Fruit fly (Drosophila melanogaster) whole organism, embryonic: Measurements from ENCODE around the gene kirre.

Source experiments
- CG11085 ChIP-seq: fragments of 200-800 bp; sonication (Bioruptor generic); IDR thresholded peaks from 2 replicates; pipeline ENCODE4 v1.3.6; 2022; ENCODE audit warnings: missing biosample characterization, missing genetic modification characterization
- CG14014 ChIP-seq: fragments of 200-800 bp; sonication (Bioruptor generic); IDR thresholded peaks from 2 replicates; pipeline ENCODE4 v1.3.6; 2022; ENCODE audit warnings: missing biosample characterization, missing genetic modification characterization
- CG18262 ChIP-seq: fragments of 200-800 bp; optimal IDR thresholded peaks from 3 replicates; lab custom pipeline; 2019; ENCODE audit warnings: missing biosample characterization, mild to moderate bottlenecking, missing genetic modification characterization, moderate library complexity
- CG2120 ChIP-seq: fragments of 200-800 bp; sonication (Bioruptor generic); optimal IDR thresholded peaks from 3 replicates; lab custom pipeline; 2016; ENCODE audit warnings: missing biosample characterization, missing genetic modification characterization
- CG34224 ChIP-seq: fragments of 200-800 bp; sonication (Bioruptor generic); IDR thresholded peaks from 3 replicates; pipeline ENCODE4 v1.3.6; 2022; ENCODE audit warnings: missing biosample characterization, missing genetic modification characterization; ENCODE audit not compliant: partially characterized antibody
- CG34422 ChIP-seq: fragments of 200-800 bp; sonication (Bioruptor generic); IDR thresholded peaks from 3 replicates; pipeline ENCODE4 v1.3.6; 2022; ENCODE audit warnings: missing biosample characterization, missing genetic modification characterization
- CG3838 ChIP-seq: fragments of 200-800 bp; sonication (Bioruptor generic); optimal IDR thresholded peaks from 3 replicates; lab custom pipeline; 2016; ENCODE audit warnings: missing biosample characterization, missing genetic modification characterization
- CG6254 ChIP-seq: fragments of 200-800 bp; sonication (Bioruptor generic); optimal IDR thresholded peaks from 3 replicates; lab custom pipeline; 2017; ENCODE audit warnings: mild to moderate bottlenecking, missing biosample characterization, missing genetic modification reagents, missing genetic modification characterization
- CG6689 ChIP-seq: fragments of 200-800 bp; sonication (Bioruptor generic); IDR thresholded peaks from 2 replicates; pipeline ENCODE4 v1.3.6; 2022; ENCODE audit warnings: missing biosample characterization, missing genetic modification characterization
- CG6765 ChIP-seq: fragments of 200-800 bp; sonication (Bioruptor generic); optimal IDR thresholded peaks from 3 replicates; lab custom pipeline; 2017; ENCODE audit warnings: missing biosample characterization, mild to moderate bottlenecking, missing genetic modification characterization
- CG6854 ChIP-seq: fragments of 200-800 bp; sonication (Bioruptor generic); optimal IDR thresholded peaks from 3 replicates; lab custom pipeline; 2017; ENCODE audit warnings: missing biosample characterization, mild to moderate bottlenecking, missing genetic modification characterization
- CG7963 ChIP-seq: fragments of 200-800 bp; sonication (Bioruptor generic); IDR thresholded peaks from 3 replicates; pipeline ENCODE4 v1.3.6; 2022; ENCODE audit warnings: missing biosample characterization, missing genetic modification characterization; ENCODE audit not compliant: partially characterized antibody
- CG8388 ChIP-seq: fragments of 200-800 bp; sonication (Bioruptor generic); optimal IDR thresholded peaks from 2 replicates; lab custom pipeline; 2019; ENCODE audit warnings: missing biosample characterization, mild to moderate bottlenecking, missing genetic modification characterization, moderate library complexity
- CG9437 ChIP-seq: fragments of 200-800 bp; sonication (Bioruptor generic); optimal IDR thresholded peaks from 2 replicates; lab custom pipeline; 2018; ENCODE audit warnings: missing biosample characterization, mild to moderate bottlenecking, missing genetic modification characterization
- CkIIα-i1 ChIP-seq: fragments of 200-800 bp; sonication (Bioruptor generic); IDR thresholded peaks from 2 replicates; pipeline ENCODE4 v1.3.6; 2022; ENCODE audit warnings: missing biosample characterization, missing genetic modification characterization
- Dek ChIP-seq: fragments of 200-800 bp; sonication (Bioruptor generic); optimal IDR thresholded peaks from 3 replicates; lab custom pipeline; 2019; ENCODE audit warnings: missing biosample characterization, mild to moderate bottlenecking, missing genetic modification characterization, moderate library complexity
- GATAe ChIP-seq: fragments of 200-800 bp; sonication (Bioruptor generic); conservative IDR thresholded peaks from 2 replicates; pipeline ENCODE4 v1.3.6; 2022; ENCODE audit warnings: missing biosample characterization, missing genetic modification characterization
- Hmr ChIP-seq: fragments of 200-800 bp; sonication (Bioruptor generic); optimal IDR thresholded peaks from 3 replicates; lab custom pipeline; 2017; ENCODE audit warnings: mild to moderate bottlenecking, missing biosample characterization, missing genetic modification reagents, missing genetic modification characterization
- Meics ChIP-seq: fragments of 200-800 bp; sonication (Bioruptor generic); optimal IDR thresholded peaks from 2 replicates; lab custom pipeline; 2017; ENCODE audit warnings: missing biosample characterization, mild to moderate bottlenecking, missing genetic modification characterization
- Neu2 ChIP-seq: fragments of 200-800 bp; sonication (Bioruptor generic); optimal IDR thresholded peaks from 3 replicates; lab custom pipeline; 2016; ENCODE audit warnings: missing biosample characterization, missing genetic modification characterization, borderline replicate concordance
- Ptx1 ChIP-seq: fragments of 200-800 bp; sonication (Bioruptor generic); IDR thresholded peaks from 2 replicates; pipeline ENCODE4 v1.3.6; 2022; ENCODE audit warnings: missing biosample characterization, missing genetic modification characterization
- Taf1 ChIP-seq: fragments of 200-800 bp; sonication (Bioruptor generic); IDR thresholded peaks from 2 replicates; pipeline ENCODE4 v1.3.6; 2022; ENCODE audit warnings: missing biosample characterization, missing genetic modification characterization
- Tbp ChIP-seq: fragments of >200 bp; optimal IDR thresholded peaks from 2 replicates; lab custom pipeline; 2018; ENCODE audit warnings: missing biosample characterization, missing genetic modification characterization
- al ChIP-seq: fragments of 200-800 bp; sonication (Bioruptor generic); IDR thresholded peaks from 2 replicates; pipeline ENCODE4 v1.3.6; 2022; ENCODE audit warnings: missing biosample characterization, missing genetic modification characterization
- ap ChIP-seq: fragments of 200-800 bp; sonication (Bioruptor generic); IDR thresholded peaks from 2 replicates; pipeline ENCODE4 v1.3.6; 2022; ENCODE audit warnings: missing biosample characterization, missing genetic modification characterization
- cwo ChIP-seq: fragments of 200-800 bp; sonication (Bioruptor generic); optimal IDR thresholded peaks from 3 replicates; lab custom pipeline; 2017; ENCODE audit warnings: missing biosample characterization, missing genetic modification characterization, mild to moderate bottlenecking, moderate library complexity, missing genetic modification reagents
- dmrt11E ChIP-seq: fragments of 200-800 bp; sonication (Bioruptor generic); optimal IDR thresholded peaks from 3 replicates; lab custom pipeline; 2018; ENCODE audit warnings: missing biosample characterization, mild to moderate bottlenecking, missing genetic modification characterization, moderate library complexity
- dysf ChIP-seq: fragments of 200-800 bp; sonication (Bioruptor generic); IDR thresholded peaks from 3 replicates; pipeline ENCODE4 v1.3.6; 2022; ENCODE audit warnings: missing biosample characterization, missing genetic modification characterization
- fd102C ChIP-seq: fragments of 200-800 bp; sonication (Bioruptor generic); optimal IDR thresholded peaks from 2 replicates; lab custom pipeline; 2018; ENCODE audit warnings: missing biosample characterization, mild to moderate bottlenecking, missing genetic modification characterization, moderate library complexity
- ftz-f1 ChIP-seq: fragments of 200-800 bp; sonication (Bioruptor generic); optimal IDR thresholded peaks from 2 replicates; lab custom pipeline; 2016; ENCODE audit warnings: missing biosample characterization, missing genetic modification characterization
- gcm ChIP-seq: fragments of 200-800 bp; sonication (Bioruptor generic); optimal IDR thresholded peaks from 2 replicates; lab custom pipeline; 2019; ENCODE audit warnings: missing biosample characterization, mild to moderate bottlenecking, missing genetic modification characterization, moderate library complexity
- ham ChIP-seq: fragments of 200-800 bp; sonication (Bioruptor generic); IDR thresholded peaks from 2 replicates; pipeline ENCODE4 v1.3.6; 2022; ENCODE audit warnings: missing biosample characterization, missing genetic modification characterization
- jing ChIP-seq: fragments of 200-800 bp; sonication (Bioruptor generic); optimal IDR thresholded peaks from 2 replicates; lab custom pipeline; 2018; ENCODE audit warnings: missing biosample characterization, mild to moderate bottlenecking, missing genetic modification characterization
- jumu ChIP-seq: fragments of 200-800 bp; sonication (Bioruptor generic); optimal IDR thresholded peaks from 3 replicates; lab custom pipeline; 2016; ENCODE audit warnings: missing biosample characterization, missing genetic modification characterization
- lov ChIP-seq, 2 experiments: fragments of 200-800 bp in 1 of 2; fragments of >200 bp in 1 of 2; sonication (Bioruptor generic) in 1 of 2; IDR thresholded peaks in 1 of 2; optimal IDR thresholded peaks in 1 of 2; 2 replicates in 1 of 2; 3 replicates in 1 of 2; pipeline versions ENCODE4 v1.3.6 to Lab custom; 2017 to 2022; ENCODE audit warnings: missing biosample characterization in 1 of 2, missing genetic modification characterization in 1 of 2
- peb ChIP-seq: fragments of 200-800 bp; sonication (Bioruptor generic); IDR thresholded peaks from 2 replicates; pipeline ENCODE4 v1.3.6; 2022; ENCODE audit warnings: missing biosample characterization, missing genetic modification characterization
- pho ChIP-seq: fragments of 200-800 bp; sonication (Bioruptor generic); optimal IDR thresholded peaks from 2 replicates; lab custom pipeline; 2016; ENCODE audit warnings: missing biosample characterization, missing genetic modification characterization
- sc ChIP-seq, 3 experiments: fragments of >200 bp in 2 of 3; fragments of 200-800 bp in 1 of 3; sonication (Bioruptor generic) in 1 of 3; optimal IDR thresholded peaks; 2 replicates in 2 of 3; 3 replicates in 1 of 3; lab custom pipeline; 2017; ENCODE audit warnings: mild to moderate bottlenecking in 1 of 3, missing biosample characterization in 1 of 3, missing genetic modification characterization in 1 of 3, missing genetic modification reagents in 1 of 3
- sqz ChIP-seq: fragments of 200-800 bp; sonication (Bioruptor generic); optimal IDR thresholded peaks from 3 replicates; lab custom pipeline; 2018; ENCODE audit warnings: missing biosample characterization, mild to moderate bottlenecking, missing genetic modification characterization
- tap ChIP-seq: fragments of 200-800 bp; optimal IDR thresholded peaks from 3 replicates; lab custom pipeline; 2019; ENCODE audit warnings: missing biosample characterization, mild to moderate bottlenecking, missing genetic modification characterization, moderate library complexity
- tgo ChIP-seq: fragments of 200-800 bp; sonication (Bioruptor generic); IDR thresholded peaks from 3 replicates; pipeline ENCODE4 v1.3.6; 2022; ENCODE audit warnings: missing biosample characterization, missing genetic modification characterization
- unpg ChIP-seq: fragments of 200-800 bp; sonication (Bioruptor generic); optimal IDR thresholded peaks from 3 replicates; lab custom pipeline; 2018; ENCODE audit warnings: missing biosample characterization, mild to moderate bottlenecking, missing genetic modification characterization, moderate library complexity
- vnd ChIP-seq: fragments of 200-800 bp; sonication (Bioruptor generic); IDR thresholded peaks from 3 replicates; pipeline ENCODE4 v1.3.6; 2022; ENCODE audit warnings: missing biosample characterization, missing genetic modification characterization; ENCODE audit not compliant: partially characterized antibody

kirre gene

dm6 chrX:2993098-2993773 is 253.1 kb downstream of the kirre start (continued):
- TF ChIP-seq gcm (GFP tag; lab: Kevin White, UChicago) (no peak), Ptx1 (GFP tag; lab: Robert Waterston, UW) (peak; percentile 63), pho (GFP tag; lab: Kevin White, UChicago) (no peak), Meics (peak; percentile 31), ham (no peak), fd102C (no peak), CG34224 (no peak), jumu (no peak), CG6689 (GFP tag; lab: Robert Waterston, UW) (0 out of 2 replicates have a peak, but pooled peaks have one; percentile 20), dysf (GFP tag; lab: Robert Waterston, UW) (peak; percentile 59; the same call in 2 of the 3 replicates), jing (GFP tag; lab: Kevin White, UChicago) (no peak), Dek (tag; lab: Kevin White, UChicago) (peak; percentile 10), sc (optimal IDR thresholded peaks at IDR 0.05; lab: Kevin White, UChicago) (no peak), sc (GFP tag; optimal IDR thresholded peaks at IDR 0.05; lab: Kevin White, UChicago) (no peak), Tbp (no peak), dmrt11E (tag; lab: Kevin White, UChicago) (no peak), Neu2 (GFP tag; lab: Kevin White, UChicago) (no peak), ap (no peak), unpg (GFP tag; lab: Kevin White, UChicago) (peak; percentile 36), CG2120 (peak; percentile 27), CkIIα-i1 (GFP tag; lab: Robert Waterston, UW) (no peak), sqz (GFP tag; lab: Kevin White, UChicago) (peak; percentile 37), al (GFP tag; lab: Robert Waterston, UW) (0 out of 2 replicates have a peak, but pooled peaks have one; percentile 12), Hmr (peak; percentile 25), tgo (GFP tag; lab: Robert Waterston, UW) (peak; percentile 43; the same call in 2 of the 3 replicates), peb (GFP tag; lab: Robert Waterston, UW) (no peak), CG14014 (GFP tag; lab: Robert Waterston, UW) (no peak), Taf1 (GFP tag; lab: Robert Waterston, UW) (no peak), GATAe (GFP tag; lab: Robert Waterston, UW) (no peak), CG6854 (no peak), tap (no peak), CG7963 (GFP tag; lab: Robert Waterston, UW) (no peak), cwo (GFP tag; lab: Kevin White, UChicago) (peak; percentile 3), ftz-f1 (GFP tag; lab: Kevin White, UChicago) (no peak), CG9437 (GFP tag; lab: Kevin White, UChicago) (peak; percentile 10), CG3838 (GFP tag; lab: Kevin White, UChicago) (no peak), CG11085 (GFP tag; lab: Robert Waterston, UW) (no peak), CG34422 (GFP tag; lab: Robert Waterston, UW) (no peak), CG6254 (no peak), vnd (GFP tag; lab: Robert Waterston, UW) (no peak), lov (optimal IDR thresholded peaks at IDR 0.05; lab: Kevin White, UChicago) (no peak), lov (GFP tag; IDR thresholded peaks at IDR 0.05; lab: Robert Waterston, UW) (0 out of 3 replicates have a peak, but pooled peaks have one; percentile 13), CG18262 (tag; lab: Kevin White, UChicago) (peak; percentile 9), CG6765 (GFP tag; lab: Kevin White, UChicago) (no peak), CG8388 (no peak)
